Fruit fly (Drosophila melanogaster): Measurements from ENCODE around the gene mtTFB1.

Gene mtTFB1

DNA sequence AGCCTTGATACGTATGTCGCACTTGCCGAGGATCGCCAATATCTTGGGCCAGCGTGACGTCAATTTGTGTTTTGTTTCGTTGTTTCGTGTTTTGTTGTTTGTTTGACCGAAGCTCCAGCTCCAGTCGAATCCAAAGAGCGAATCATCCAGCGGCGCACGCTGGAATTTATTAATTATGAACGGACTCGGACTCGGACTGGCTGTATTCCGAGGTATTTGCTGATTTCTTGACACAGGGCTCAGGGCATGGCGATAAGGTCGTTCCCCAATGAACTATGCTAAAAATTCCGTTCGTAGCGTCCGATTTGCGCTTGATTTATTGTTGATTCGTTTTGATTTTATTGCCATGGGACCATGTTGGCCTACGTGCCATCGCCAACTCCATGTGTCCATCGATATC, 8.1 kb downstream of the mtTFB1 start:
- TF ChIP-seq CG8478 (optimal IDR thresholded peaks at IDR 0.05) = no peak
- TF ChIP-seq usp (GFP tag; optimal IDR thresholded peaks at IDR 0.05) = no peak
- TF ChIP-seq pan (optimal IDR thresholded peaks at IDR 0.05) = no peak
- TF ChIP-seq psq (optimal IDR thresholded peaks at IDR 0.05) = no peak
- TF ChIP-seq Dll (optimal IDR thresholded peaks at IDR 0.05) = no peak
- no peak for TF ChIP-seq EcR (GFP tag; optimal IDR thresholded peaks at IDR 0.05)

dm6 chr3L:11717300-11717699, 8.5 kb downstream of the mtTFB1 start:
- TF ChIP-seq pan (optimal IDR thresholded peaks at IDR 0.05) = no peak
- no peak for TF ChIP-seq EcR (GFP tag; optimal IDR thresholded peaks at IDR 0.05)
- TF ChIP-seq psq (optimal IDR thresholded peaks at IDR 0.05) = no peak
- no peak for TF ChIP-seq usp (GFP tag; optimal IDR thresholded peaks at IDR 0.05)
- no peak for TF ChIP-seq Dll (optimal IDR thresholded peaks at IDR 0.05)
- no peak for TF ChIP-seq CG8478 (optimal IDR thresholded peaks at IDR 0.05)

DNA sequence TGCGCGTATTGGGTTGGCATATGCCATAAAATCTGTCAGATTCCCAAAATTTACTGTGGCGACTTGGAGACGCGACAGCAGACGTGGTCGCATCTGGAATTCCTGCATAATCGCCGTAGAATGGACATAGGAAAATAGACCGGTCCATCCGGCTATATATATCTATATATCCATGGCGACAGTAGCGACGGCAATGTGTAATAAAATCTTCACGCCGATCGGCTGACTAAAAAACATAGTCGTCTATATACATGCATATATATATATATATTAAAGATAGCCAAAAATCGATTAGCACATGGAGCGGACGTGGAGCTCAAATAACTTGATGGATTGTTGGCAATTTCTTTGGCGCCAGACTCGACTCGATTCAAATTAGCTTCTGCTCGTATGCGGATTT, 9.2 kb downstream of the mtTFB1 start:
- no peak for TF ChIP-seq usp (GFP tag; optimal IDR thresholded peaks at IDR 0.05)
- TF ChIP-seq psq (optimal IDR thresholded peaks at IDR 0.05) = no peak
- TF ChIP-seq pan (optimal IDR thresholded peaks at IDR 0.05) = no peak
- TF ChIP-seq CG8478 (optimal IDR thresholded peaks at IDR 0.05) = no peak
- no peak for TF ChIP-seq EcR (GFP tag; optimal IDR thresholded peaks at IDR 0.05)
- TF ChIP-seq Dll (optimal IDR thresholded peaks at IDR 0.05) = no peak

DNA sequence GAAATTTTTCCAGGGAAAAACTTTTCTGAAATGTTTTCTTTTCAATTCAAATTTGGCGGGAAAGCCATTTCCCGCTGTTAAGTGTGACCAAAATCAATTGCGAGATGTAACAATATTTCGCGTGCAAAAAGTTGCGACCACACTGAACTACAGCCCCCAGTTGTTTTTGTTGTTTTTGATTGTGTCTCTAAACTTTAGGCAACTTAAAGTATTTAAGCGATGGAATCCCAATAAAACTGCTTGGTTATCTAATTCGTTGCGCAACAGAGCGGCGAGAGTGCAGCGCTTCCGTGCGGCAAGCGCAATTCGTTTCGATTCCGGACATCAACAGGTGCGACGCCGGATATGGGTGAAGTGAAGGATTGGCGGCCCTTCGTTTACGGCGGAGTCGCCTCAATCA, 12.0 kb downstream of the mtTFB1 start, which contains the start of gene Bmcp:
Bmcp (plus strand) TSS at position 155 of the 400 bp plus-strand sequence.
- TF ChIP-seq CG8478 (optimal IDR thresholded peaks at IDR 0.05) (no peak), Dll (optimal IDR thresholded peaks at IDR 0.05) (no peak), usp (GFP tag; optimal IDR thresholded peaks at IDR 0.05) (no peak), EcR (GFP tag; optimal IDR thresholded peaks at IDR 0.05) (no peak)

DNA sequence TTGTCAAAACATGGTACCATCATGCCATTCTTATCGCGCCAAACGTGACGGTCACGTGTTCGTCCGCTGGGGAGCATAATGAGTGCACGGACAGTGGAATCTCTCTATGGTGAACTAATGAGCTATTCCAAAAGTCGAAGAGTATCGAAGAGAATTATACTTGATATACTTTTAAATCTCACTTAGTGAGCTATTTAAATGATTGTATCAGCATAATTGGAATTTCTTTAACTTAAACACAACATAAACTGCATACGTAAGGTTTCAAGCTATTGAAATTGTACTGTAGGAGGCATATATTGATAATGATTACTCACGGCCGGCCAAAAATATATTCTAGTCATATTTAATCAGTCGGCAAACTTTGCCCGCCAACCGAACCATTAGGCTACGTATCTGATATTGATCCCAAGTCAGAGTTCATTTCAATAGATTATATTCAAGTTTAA, 12.7 kb downstream of the mtTFB1 start:
- no peak for TF ChIP-seq usp (GFP tag; optimal IDR thresholded peaks at IDR 0.05)
- TF ChIP-seq CG8478 (optimal IDR thresholded peaks at IDR 0.05) = no peak
- no peak for TF ChIP-seq Dll (optimal IDR thresholded peaks at IDR 0.05)
- TF ChIP-seq pan (optimal IDR thresholded peaks at IDR 0.05) = no peak
- no peak for TF ChIP-seq psq (optimal IDR thresholded peaks at IDR 0.05)
- TF ChIP-seq EcR (GFP tag; optimal IDR thresholded peaks at IDR 0.05) = no peak

dm6 chr3L:11728147-11728546, 19.4 kb downstream of the mtTFB1 start, which contains the start of gene sunn:
Gene sunn (plus strand): TSS chr3L:11728348.
- TF ChIP-seq psq (optimal IDR thresholded peaks at IDR 0.05) = no peak
- no peak for TF ChIP-seq pan (optimal IDR thresholded peaks at IDR 0.05)
- no peak for TF ChIP-seq usp (GFP tag; optimal IDR thresholded peaks at IDR 0.05)

DNA sequence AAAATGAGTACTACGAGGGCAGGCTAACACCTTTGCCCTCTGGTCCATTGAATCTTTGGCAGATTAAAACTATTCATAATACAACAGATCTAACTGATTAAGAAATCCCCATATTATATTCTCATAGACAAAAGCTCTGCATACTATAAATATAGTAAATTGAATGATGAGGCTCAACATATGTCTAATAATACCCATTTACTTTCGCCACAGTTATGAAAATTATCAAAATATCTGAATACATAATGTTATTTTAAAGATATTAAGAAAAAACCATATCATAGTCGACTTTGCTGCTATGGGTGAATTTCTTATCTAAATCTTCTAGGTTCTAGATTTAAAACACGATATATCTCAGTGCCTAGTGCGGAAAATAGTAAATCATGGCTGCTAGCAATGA, 23.1 kb downstream of the mtTFB1 start, which contains the start of gene CG32087:
CG32087 (plus strand) TSS at position 301 of the 400 bp plus-strand sequence.
- TF ChIP-seq Dll (optimal IDR thresholded peaks at IDR 0.05) = no peak

DNA sequence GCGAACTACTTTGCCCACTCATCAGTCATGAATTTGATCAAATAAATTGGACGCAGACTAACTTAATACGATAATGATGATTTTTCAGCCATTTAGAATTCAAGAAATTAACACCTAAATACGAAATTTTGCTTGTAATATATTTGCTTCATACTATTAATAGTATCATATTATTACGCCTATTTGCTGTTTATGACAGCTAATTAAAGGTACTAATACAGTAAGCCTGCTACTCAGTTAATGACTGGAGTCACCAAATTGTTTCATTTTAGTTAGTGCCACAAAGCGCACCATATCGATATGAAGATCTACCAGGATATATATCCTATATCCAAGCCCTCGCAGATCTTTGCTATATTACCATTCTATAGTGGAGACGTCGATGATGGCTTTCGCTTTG, 42.2 kb downstream of the mtTFB1 start, which contains the start of gene Gr68a:
Gr68a (plus strand) TSS at position 301 of the 400 bp plus-strand sequence.
- TF ChIP-seq pan (optimal IDR thresholded peaks at IDR 0.05) = no peak
- TF ChIP-seq EcR (GFP tag; optimal IDR thresholded peaks at IDR 0.05) = no peak
- TF ChIP-seq psq (optimal IDR thresholded peaks at IDR 0.05) = no peak
- TF ChIP-seq usp (GFP tag; optimal IDR thresholded peaks at IDR 0.05) = no peak
- TF ChIP-seq CG8478 (optimal IDR thresholded peaks at IDR 0.05) = no peak
- TF ChIP-seq Dll (optimal IDR thresholded peaks at IDR 0.05) = no peak

Data from whole organism.